Fruit fly (Drosophila melanogaster) whole organism: ENCODE measurements around the gene Sprn.

Source experiments
- CG8478 ChIP-seq: fragments of >200 bp; optimal IDR thresholded peaks from 2 replicates; lab custom pipeline; 2018; ENCODE audit warnings: inconsistent platforms
- psq ChIP-seq: fragments of >200 bp; optimal IDR thresholded peaks from 2 replicates; lab custom pipeline; 2017

DNA sequence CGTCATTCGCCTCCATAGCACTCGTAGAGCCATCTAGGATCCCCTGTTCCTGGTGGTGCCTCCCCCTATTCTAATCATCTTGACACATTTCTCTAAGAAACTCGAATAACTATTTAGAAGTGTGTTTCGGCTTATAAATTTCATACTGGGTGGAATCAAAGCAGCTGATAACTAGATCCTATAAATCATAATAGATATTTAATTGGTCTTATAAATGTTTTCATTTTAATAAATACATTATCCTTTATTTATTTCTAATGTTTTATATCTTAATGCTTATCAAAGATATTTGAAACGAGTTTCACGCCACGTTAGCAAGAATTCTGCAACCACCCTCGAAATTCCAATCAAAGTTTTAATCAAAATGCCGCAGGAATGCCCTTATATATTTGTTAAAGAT is 7.7 kb upstream of the Sprn start, which contains the start of gene CG5906:
- TF ChIP-seq CG8478 (lab: Kevin White, UChicago) (no peak), psq (no peak)
